Worm (Caenorhabditis elegans): ENCODE data around the gene ntl-4.

- TF ChIP-seq ceh-16 (tag; optimal IDR thresholded peaks at IDR 0.05) (no peak), nhr-28 (tag; optimal IDR thresholded peaks at IDR 0.05) (no peak), lin-39 (tag; optimal IDR thresholded peaks at IDR 0.05) (peak; percentile 15), daf-12 (tag; optimal IDR thresholded peaks at IDR 0.05) (no peak), nhr-23 (tag; optimal IDR thresholded peaks at IDR 0.05) (peak; percentile 71), nhr-76 (tag; optimal IDR thresholded peaks at IDR 0.05) (no peak), ceh-9 (tag; optimal IDR thresholded peaks at IDR 0.05) (no peak), ZK546.5 (tag; optimal IDR thresholded peaks at IDR 0.05) (no peak), ama-1 (optimal IDR thresholded peaks at IDR 0.05) (no peak), skn-1 (tag; optimal IDR thresholded peaks at IDR 0.05) (no peak)
Observed at ce11 chrIV:7902221-7902904, 8.0 kb upstream of the ntl-4 start, which contains the start of gene arp-11.

All from whole organism, L3 larva.